Worm (Caenorhabditis elegans): ENCODE data around the gene C46C2.6.
"Not testable (repeated sequence)": the region's sequence is repeated elsewhere in the genome, so short reads cannot be mapped to it uniquely, and the experiment has no call there.

- TF ChIP-seq ztf-29 (GFP tag; IDR thresholded peaks at IDR 0.05); tab-1 (GFP tag; IDR thresholded peaks at IDR 0.05); flt-1 (GFP tag; IDR thresholded peaks at IDR 0.05); klf-2 (GFP tag; conservative IDR thresholded peaks at IDR 0.05); ztf-23 (GFP tag; IDR thresholded peaks at IDR 0.05); med-1 (GFP tag; optimal IDR thresholded peaks at IDR 0.05; ENCODE audit: insufficient read depth); T22C8.4 (GFP tag; IDR thresholded peaks at IDR 0.05): not testable (repeated sequence)
Observed at ce11 chrIV:9194524-9194923, 17.7 kb upstream of the C46C2.6 start, which contains the start of gene C46C2.7.
